Fruit fly (Drosophila melanogaster): ENCODE data around the gene BG642312.

DNA sequence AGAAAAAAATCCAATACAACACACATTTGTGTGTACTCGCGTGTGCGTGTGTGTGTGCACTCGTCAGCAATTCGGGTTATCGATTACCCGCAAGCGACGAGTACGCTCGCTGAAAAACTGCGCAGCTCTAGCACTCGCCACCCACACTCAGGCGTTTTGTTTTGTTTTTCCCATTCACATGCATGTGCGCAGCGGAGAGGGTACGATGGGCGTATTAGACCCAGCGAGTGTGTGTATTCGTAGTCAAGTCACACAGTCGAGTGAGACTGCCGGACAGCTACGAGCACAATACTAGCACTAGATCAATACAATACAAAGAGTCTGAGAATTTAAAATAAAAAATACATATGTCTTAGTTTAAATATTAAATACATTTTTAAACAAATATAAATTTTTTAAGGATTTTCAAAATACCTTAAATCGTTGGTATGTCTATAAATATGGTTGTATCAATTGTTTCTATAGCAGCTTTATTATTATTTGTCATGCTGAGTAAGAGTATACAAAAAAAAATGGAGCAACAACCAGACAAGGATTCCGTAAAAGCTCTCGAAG, 48.2 kb downstream of the BG642312 start, which contains the start of the genes D19B and CG43293:
- no peak for TF ChIP-seq h (optimal IDR thresholded peaks at IDR 0.05)
- no peak for TF ChIP-seq psq (optimal IDR thresholded peaks at IDR 0.05)
- no peak for TF ChIP-seq ttk (optimal IDR thresholded peaks at IDR 0.05)
- TF ChIP-seq Myc (optimal IDR thresholded peaks at IDR 0.05): no peak

Measured in Kc167 (cell line).